Worm (Caenorhabditis elegans): ENCODE data around the gene asp-13.

The asp-13 gene

DNA sequence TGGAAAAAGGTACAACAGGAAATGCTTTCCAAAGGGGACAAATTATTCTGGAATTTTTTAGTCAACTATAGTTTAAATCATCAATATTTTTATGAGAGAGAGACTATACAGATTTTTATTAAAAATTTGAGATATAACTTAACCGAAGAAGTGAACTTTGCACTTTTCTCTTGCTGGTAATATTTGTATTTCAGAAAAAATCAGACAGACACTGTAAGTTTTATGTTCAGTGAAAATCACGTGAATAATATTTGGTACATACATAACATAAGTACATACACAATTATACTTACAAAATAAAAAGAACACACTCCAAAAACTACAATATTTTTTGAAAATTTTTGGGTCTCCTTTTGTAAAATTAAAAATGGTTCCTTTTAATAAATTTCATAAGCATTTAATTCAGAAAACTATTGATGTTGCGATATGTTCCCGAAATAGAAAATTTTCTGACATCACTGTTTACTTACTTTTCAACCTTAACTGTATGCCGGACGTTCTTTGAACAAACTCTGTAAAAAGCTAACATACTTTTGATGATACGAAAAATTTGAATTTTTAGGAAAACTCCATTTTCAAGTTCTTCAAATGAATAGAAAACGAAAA is 5.2 kb downstream of the asp-13 start, which contains the start of the genes F28A12.10 and acd-4:
F28A12.10 (minus strand) TSS at position 101 of the 606 bp plus-strand sequence.
acd-4 (plus strand) TSS at position 556 of the 606 bp plus-strand sequence.
- TF ChIP-seq W03F9.2 (tag; optimal IDR thresholded peaks at IDR 0.05): no peak

DNA sequence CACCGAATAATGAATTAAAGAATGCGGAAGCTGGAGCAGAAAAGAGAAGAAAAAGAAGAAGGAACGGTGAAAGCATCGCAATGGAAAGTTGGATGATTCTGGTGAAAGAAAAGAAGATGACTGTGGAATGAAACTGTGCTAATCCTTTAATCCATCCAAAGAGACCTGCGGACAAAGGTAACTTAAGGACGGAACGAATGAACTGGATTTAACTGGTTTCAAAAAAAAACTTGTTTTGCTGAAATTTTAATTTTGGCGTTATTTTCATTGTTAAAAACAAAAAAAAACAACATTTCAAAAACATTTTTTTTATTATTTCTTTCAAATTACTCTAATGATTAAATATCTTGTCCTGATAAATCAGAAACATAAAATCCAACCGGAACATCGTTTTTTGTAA is 6.1 kb downstream of the asp-13 start, which contains the start of gene grl-12:
grl-12 (minus strand) TSS at position 101 of the 400 bp plus-strand sequence.
- no peak for TF ChIP-seq W03F9.2 (tag; optimal IDR thresholded peaks at IDR 0.05)
- no peak for TF ChIP-seq him-1 (tag; optimal IDR thresholded peaks at IDR 0.05)
- TF ChIP-seq dao-5 (tag; optimal IDR thresholded peaks at IDR 0.05): no peak

DNA sequence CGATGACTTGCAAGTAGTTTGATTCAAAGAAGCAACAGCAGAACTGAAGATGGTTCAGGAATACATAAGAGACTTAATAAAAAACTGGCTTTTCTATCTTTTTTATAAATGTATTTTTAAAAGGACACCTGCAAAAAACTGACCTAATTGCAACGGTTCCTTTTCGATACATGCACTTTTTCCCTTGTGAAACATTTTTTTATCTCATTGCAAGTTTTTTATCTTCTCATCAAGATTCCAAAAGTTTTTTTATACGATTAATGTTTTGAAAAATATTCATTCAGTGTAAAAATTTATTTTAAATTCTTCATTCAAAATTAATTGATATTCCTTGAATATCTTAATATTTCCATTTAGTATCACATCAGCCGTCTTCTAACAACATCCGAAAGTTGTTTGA is 7.4 kb downstream of the asp-13 start, which contains the start of gene oac-29:
oac-29 (minus strand) TSS at position 101 of the 400 bp plus-strand sequence.
- no peak for TF ChIP-seq W03F9.2 (tag; optimal IDR thresholded peaks at IDR 0.05)
- TF ChIP-seq dao-5 (tag; optimal IDR thresholded peaks at IDR 0.05): no peak
- no peak for TF ChIP-seq him-1 (tag; optimal IDR thresholded peaks at IDR 0.05)

DNA sequence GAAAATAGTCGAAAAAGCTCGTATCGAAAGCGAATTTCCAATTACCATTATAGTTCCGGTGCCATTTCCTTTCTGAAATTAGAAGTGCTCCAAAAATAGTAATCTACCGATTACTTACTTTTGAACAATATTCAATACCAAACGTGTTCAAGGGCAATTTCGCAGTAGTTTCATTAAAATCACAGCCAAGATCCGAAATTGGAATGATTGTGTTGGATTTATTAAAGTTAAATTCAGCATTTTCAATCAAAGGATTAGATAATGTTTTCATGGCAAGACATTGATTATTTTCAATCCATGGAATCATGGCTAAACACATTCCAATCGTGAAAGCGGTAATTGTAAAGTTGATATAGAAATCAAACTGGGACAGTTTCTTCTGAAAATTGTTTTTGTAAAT is 10.2 kb downstream of the asp-13 start:
- TF ChIP-seq dao-5 (tag; optimal IDR thresholded peaks at IDR 0.05): no peak
- no peak for TF ChIP-seq him-1 (tag; optimal IDR thresholded peaks at IDR 0.05)
- no peak for TF ChIP-seq W03F9.2 (tag; optimal IDR thresholded peaks at IDR 0.05)

DNA sequence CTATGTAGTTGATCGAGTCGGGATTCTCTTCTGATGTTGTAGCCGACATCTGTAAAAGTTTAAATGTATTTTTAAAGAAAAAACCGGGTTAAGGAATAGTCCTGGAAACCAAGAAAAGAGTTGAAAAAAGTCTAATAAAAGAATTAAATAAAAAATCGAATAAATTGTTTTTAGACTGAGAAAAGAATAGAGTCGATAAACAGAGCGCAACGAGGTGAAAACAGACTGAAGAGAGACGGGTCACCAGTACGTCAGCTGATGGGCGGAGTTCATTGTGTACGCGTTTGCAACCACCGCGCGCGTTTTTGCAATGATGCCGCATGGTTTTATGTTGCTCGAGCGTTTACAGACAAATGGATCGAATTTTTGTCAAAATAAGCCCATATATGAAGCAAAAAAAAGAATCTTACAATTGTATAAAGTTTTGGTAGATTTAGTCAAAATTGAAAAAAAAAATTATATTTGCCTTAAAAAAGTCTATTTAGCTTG is 11.7 kb downstream of the asp-13 start, which contains the start of gene atg-18:
atg-18 (minus strand) TSS at position 51 of the 489 bp plus-strand sequence.
- TF ChIP-seq W03F9.2 (tag; optimal IDR thresholded peaks at IDR 0.05): peak; percentile 47
- TF ChIP-seq him-1 (tag; optimal IDR thresholded peaks at IDR 0.05): no peak
- no peak for TF ChIP-seq dao-5 (tag; optimal IDR thresholded peaks at IDR 0.05)

DNA sequence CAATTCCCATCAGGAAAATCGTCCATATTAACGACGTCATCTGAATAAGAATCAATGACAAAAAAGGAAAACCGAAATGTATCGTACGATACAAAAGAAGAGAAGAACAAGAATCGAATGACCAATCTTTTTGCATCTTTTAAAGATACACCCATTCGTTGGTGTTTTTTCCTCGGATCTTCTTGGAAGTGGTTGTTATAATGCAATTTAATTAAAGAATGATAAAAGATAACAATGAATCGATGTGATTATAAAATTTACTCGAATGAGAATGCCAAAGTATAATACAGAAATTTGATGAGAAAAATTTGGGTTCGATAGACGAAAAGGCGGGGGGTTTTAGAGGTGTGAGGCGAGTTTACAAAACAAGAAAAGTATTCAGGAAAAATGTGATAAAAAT is 14.0 kb downstream of the asp-13 start, which contains the start of gene F41E6.12:
F41E6.12 (minus strand) TSS at position 101 of the 400 bp plus-strand sequence.
- TF ChIP-seq him-1 (tag; optimal IDR thresholded peaks at IDR 0.05): no peak
- TF ChIP-seq W03F9.2 (tag; optimal IDR thresholded peaks at IDR 0.05): no peak
- no peak for TF ChIP-seq dao-5 (tag; optimal IDR thresholded peaks at IDR 0.05)

DNA sequence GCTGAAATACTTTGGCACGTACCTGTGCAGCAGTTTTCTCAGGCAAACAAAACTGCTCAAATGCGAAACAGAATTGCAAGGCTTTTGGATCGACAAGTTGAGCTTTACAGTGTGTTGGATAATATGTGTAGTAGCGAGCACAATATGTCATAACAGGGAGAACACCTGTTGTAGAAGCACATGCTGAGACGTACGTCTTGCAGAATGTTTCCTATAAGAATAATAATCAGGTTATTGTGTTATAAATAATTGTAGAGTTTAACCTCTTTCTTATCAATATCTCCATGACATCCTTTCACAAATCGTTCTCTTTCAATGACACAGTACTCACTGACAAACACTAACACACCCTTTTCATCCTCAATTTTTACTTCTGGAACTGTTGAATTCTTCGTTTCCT is 15.4 kb downstream of the asp-13 start:
- no peak for TF ChIP-seq W03F9.2 (tag; optimal IDR thresholded peaks at IDR 0.05)
- TF ChIP-seq dao-5 (tag; optimal IDR thresholded peaks at IDR 0.05): no peak
- no peak for TF ChIP-seq him-1 (tag; optimal IDR thresholded peaks at IDR 0.05)

DNA sequence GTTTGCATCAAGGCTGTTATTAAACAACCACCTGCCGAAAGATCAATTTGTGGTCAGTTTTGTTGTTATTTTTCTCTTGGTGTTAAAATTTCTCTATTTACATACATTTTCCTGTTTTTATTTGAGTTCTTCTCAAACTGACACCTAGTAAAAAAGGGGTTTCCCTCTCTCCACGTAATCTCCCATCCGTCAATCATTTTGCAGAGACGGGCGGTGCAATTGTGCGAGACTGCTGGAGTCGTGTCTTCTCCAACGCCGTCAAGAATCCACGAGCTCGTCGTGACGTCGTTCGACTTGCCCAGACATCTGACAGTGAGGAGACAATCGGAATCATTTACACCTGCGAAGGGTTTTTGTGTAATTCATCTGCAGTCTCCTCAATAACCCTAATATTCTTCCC is 16.6 kb downstream of the asp-13 start:
- no peak for TF ChIP-seq him-1 (tag; optimal IDR thresholded peaks at IDR 0.05)
- no peak for TF ChIP-seq dao-5 (tag; optimal IDR thresholded peaks at IDR 0.05)
- TF ChIP-seq W03F9.2 (tag; optimal IDR thresholded peaks at IDR 0.05): no peak

DNA sequence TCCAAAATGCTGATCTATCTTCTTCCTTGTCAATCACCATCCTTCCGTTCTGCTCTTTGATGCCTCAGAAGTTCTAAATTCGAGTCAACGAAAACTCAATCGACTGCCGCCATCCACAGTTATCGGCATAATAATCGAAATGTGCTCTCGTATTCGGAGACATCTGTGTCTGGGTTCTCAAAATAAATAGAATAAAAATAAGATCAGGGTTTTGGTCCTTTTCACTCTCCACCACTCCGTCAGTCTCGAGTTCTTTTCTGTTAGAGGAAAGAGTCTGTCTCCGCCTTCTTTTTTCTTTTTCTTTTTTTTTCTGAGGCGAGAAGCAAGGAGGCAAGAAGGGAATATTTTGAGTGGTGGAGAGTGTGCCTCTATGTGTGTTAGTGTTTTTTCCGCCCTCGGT is 19.2 kb downstream of the asp-13 start, which contains the start of gene F41E6.17:
F41E6.17 (plus strand) TSS at position 348 of the 400 bp plus-strand sequence.
- no peak for TF ChIP-seq dao-5 (tag; optimal IDR thresholded peaks at IDR 0.05)
- TF ChIP-seq W03F9.2 (tag; optimal IDR thresholded peaks at IDR 0.05): no peak
- TF ChIP-seq him-1 (tag; optimal IDR thresholded peaks at IDR 0.05): no peak

DNA sequence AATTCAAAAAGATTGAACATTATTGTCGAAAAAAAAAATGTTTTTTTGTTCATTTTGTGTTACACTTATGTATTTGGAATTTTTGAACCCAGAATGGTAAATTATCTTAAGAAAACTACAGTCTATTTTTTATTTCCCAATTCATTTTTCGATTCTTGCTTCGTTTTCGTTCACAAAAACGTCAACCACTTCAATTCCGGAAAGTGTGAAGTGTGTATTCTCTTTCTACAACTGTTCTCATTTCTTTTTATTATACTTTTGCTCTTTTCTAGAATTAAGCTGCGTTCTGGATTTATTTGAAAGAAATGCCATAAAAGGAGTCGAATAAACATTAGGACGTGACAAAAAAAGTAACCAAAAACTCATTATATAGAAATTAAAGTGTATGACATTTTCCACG is 20.7 kb downstream of the asp-13 start, which contains the start of gene F41E6.1:
F41E6.1 (plus strand) TSS at position 301 of the 400 bp plus-strand sequence.
- no peak for TF ChIP-seq W03F9.2 (tag; optimal IDR thresholded peaks at IDR 0.05)
- no peak for TF ChIP-seq dao-5 (tag; optimal IDR thresholded peaks at IDR 0.05)
- TF ChIP-seq him-1 (tag; optimal IDR thresholded peaks at IDR 0.05): no peak

DNA sequence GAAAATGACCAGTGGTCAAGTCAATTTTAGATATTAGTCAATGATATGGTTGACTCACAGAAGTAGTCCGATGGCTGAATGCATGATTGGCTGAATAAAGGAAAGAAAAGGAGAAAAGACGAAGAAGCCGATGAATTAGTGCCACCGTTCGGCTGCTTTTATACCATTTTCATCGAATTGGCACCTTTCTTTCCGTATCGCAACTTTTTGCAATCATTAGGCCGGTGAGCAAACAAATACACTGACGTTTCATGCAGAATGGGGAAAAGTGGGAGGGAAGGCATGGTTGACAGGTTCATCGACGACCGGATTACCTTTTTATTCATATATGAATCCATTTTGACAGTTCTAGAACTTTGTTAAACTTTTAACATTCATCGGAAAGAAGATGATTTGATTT is 21.8 kb downstream of the asp-13 start, which contains the start of gene idpc-2:
idpc-2 (minus strand) TSS at position 101 of the 400 bp plus-strand sequence.
- no peak for TF ChIP-seq him-1 (tag; optimal IDR thresholded peaks at IDR 0.05)

DNA sequence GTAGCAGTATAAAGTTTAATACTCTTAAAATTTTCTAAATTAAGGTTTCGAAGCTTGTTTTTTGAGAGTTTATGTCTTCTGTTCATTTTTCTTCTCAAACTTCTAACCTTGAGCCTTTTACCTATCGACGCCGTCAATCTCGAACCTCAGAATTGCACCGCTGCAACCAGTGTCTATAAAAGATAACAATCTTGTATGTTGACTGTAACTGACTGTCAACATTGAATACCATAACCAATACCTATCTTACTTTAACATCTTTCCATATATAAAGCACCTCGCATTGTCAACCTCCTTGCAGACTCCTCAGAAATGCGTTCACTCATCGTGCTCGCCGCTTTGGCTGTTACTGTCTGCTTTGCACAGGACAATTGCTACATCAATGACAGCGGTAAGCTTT is 24.3 kb downstream of the asp-13 start, which contains the start of gene grd-5:
grd-5 (plus strand) TSS at position 295 of the 400 bp plus-strand sequence.
- TF ChIP-seq dao-5 (tag; optimal IDR thresholded peaks at IDR 0.05) (no peak), W03F9.2 (tag; optimal IDR thresholded peaks at IDR 0.05) (no peak), him-1 (tag; optimal IDR thresholded peaks at IDR 0.05) (no peak)

DNA sequence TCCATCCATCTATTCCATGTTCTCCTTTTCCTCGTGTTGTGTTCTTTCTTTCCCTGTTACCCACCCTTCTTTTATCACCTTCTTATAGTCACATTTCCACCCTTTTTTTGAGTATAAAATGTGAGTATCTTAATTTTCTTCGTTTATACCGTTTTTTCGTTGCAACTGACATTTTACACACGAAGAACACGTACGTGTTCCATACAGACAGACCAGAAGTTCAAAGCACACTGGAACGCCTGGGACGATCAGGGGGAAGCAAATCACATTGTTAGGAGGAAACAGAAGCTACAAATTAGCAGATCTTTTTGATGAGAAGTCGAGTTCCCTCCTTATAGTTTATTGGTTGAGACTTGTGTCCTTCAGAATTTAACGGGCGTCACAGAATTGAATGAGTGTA is 27.3 kb downstream of the asp-13 start:
- no peak for TF ChIP-seq him-1 (tag; optimal IDR thresholded peaks at IDR 0.05)
- TF ChIP-seq W03F9.2 (tag; optimal IDR thresholded peaks at IDR 0.05): no peak
- no peak for TF ChIP-seq dao-5 (tag; optimal IDR thresholded peaks at IDR 0.05)

DNA sequence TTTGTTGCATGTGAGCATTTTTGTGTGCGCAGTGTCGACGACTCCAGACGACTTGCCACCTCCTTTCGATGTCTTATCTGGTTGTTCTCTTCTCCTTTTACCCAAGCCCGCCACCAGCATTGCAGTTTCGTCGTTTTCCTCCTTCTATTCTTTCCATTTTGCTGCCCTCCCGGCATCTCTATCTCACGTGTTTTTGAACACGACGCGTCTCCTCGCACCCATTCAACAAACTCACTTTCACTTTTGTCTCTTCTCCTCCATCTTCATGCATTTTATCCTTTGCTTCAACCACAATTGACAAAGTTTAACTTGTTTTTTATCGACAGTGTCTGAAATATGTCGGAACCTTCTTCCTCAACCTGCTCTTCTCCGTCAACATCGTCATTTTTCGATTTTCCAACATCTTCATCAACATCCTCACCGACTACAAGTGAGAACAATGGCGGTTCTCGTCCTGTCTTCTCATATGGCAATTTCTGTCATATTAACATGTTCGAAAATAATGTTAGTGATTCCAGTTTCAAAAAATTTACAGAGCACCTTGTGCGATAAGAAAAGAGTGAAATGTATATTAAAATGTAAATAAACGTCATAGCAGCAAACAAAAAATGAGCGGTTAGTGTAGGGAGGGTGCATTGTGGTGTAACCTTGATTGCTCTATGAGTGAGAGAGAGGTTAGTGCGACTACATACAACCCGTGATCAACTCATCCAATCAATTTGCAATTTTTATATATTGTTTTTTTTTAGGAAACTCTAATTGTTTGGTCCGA is 32.2 kb downstream of the asp-13 start, which contains the start of gene fip-4:
fip-4 (minus strand) TSS at position 636 of the 772 bp plus-strand sequence.
- TF ChIP-seq dao-5 (tag; optimal IDR thresholded peaks at IDR 0.05): no peak
- TF ChIP-seq him-1 (tag; optimal IDR thresholded peaks at IDR 0.05): no peak
- no peak for TF ChIP-seq W03F9.2 (tag; optimal IDR thresholded peaks at IDR 0.05)
